Worm (Caenorhabditis elegans) whole organism, L4 larva: ENCODE data around the gene ttbk-3.

ENCODE experiments used
- egl-43 ChIP-seq: fragments of 200-800 bp; sonication (Bioruptor generic); IDR thresholded peaks from 2 replicates; pipeline ENCODE4 v1.3.6; 2022; ENCODE audit warnings: missing genetic modification reagents, missing genetic modification characterization, missing compliant biosample characterization
- nhr-6 ChIP-seq: fragments of 150-350 bp; optimal IDR thresholded peaks from 2 replicates; lab custom pipeline; 2014; ENCODE audit warnings: missing biosample characterization, missing genetic modification characterization

- TF ChIP-seq nhr-6, result no peak
- no peak for TF ChIP-seq egl-43 (GFP tag; lab: Robert Waterston, UW)
Observed at ce11 chrIV:9850931-9851330, 38.8 kb downstream of the ttbk-3 start, which contains the start of gene ssp-10.
